Fruit fly (Drosophila melanogaster): ENCODE measurements around the gene CG13996.

dm6 chr2L:5997609-5998229 is 22.9 kb upstream of the CG13996 start:
- TF ChIP-seq CG7045 (GFP tag; optimal IDR thresholded peaks at IDR 0.05) (no peak), CG1620 (GFP tag; optimal IDR thresholded peaks at IDR 0.05) (no peak), tj (GFP tag; optimal IDR thresholded peaks at IDR 0.05) (no peak), CG14711 (tag; optimal IDR thresholded peaks at IDR 0.05) (no peak), kay (GFP tag; ENCODE audit: borderline replicate concordance) (no peak), cnc (optimal IDR thresholded peaks at IDR 0.05) (no peak), bab1 (GFP tag; optimal IDR thresholded peaks at IDR 0.05) (no peak), Mnt (GFP tag; optimal IDR thresholded peaks at IDR 0.05) (no peak), toe (GFP tag; optimal IDR thresholded peaks at IDR 0.05) (no peak), CG12768 (GFP tag; optimal IDR thresholded peaks at IDR 0.05) (no peak), CG5204 (GFP tag; optimal IDR thresholded peaks at IDR 0.05) (no peak), cic (GFP tag; optimal IDR thresholded peaks at IDR 0.05) (no peak), Hr96 (GFP tag; optimal IDR thresholded peaks at IDR 0.05) (no peak)
